Worm (Caenorhabditis elegans) whole organism, early embryonic: Measurements from ENCODE around the gene T05C12.1.
A peak's percentile ranks its signal among the peaks of the same experiment; 100 is the strongest.

Experiments used
- B0310.2 ChIP-seq: sonication (generic microtip); optimal IDR thresholded peaks from 2 replicates; lab custom pipeline; 2016; ENCODE audit warnings: mild to moderate bottlenecking, missing genetic modification characterization, missing compliant biosample characterization
- F13C5.2 ChIP-seq: sonication (generic microtip); optimal IDR thresholded peaks from 2 replicates; lab custom pipeline; 2017; ENCODE audit warnings: mild to moderate bottlenecking, missing genetic modification characterization, inconsistent platforms, missing compliant biosample characterization
- aly-1 ChIP-seq: sonication (generic microtip); optimal IDR thresholded peaks from 2 replicates; lab custom pipeline; 2016; ENCODE audit warnings: missing genetic modification characterization, missing compliant biosample characterization
- ama-1 ChIP-seq: fragments of 150-350 bp; optimal IDR thresholded peaks from 2 replicates; lab custom pipeline; 2014
- ceh-13 ChIP-seq: fragments of 200-800 bp; sonication (Bioruptor generic); optimal IDR thresholded peaks from 2 replicates; lab custom pipeline; 2018; ENCODE audit warnings: mild to moderate bottlenecking, missing genetic modification characterization, missing compliant biosample characterization
- ceh-36 ChIP-seq: sonication (generic microtip); optimal IDR thresholded peaks from 2 replicates; lab custom pipeline; 2016; ENCODE audit warnings: missing genetic modification characterization, inconsistent platforms, missing compliant biosample characterization
- ets-7 ChIP-seq: sonication (generic microtip); optimal IDR thresholded peaks from 2 replicates; lab custom pipeline; 2016; ENCODE audit warnings: missing genotype, missing genetic modification characterization, missing compliant biosample characterization
- flt-1 ChIP-seq: fragments of 200-800 bp; sonication (Bioruptor generic); IDR thresholded peaks from 2 replicates; pipeline ENCODE4 v1.3.6; 2022; ENCODE audit warnings: missing genetic modification characterization, missing compliant biosample characterization
- hmbx-1 ChIP-seq: sonication (generic microtip); optimal IDR thresholded peaks from 2 replicates; lab custom pipeline; 2016; ENCODE audit warnings: mild to moderate bottlenecking, missing genetic modification characterization, missing compliant biosample characterization
- hmg-4 ChIP-seq: fragments of 200-800 bp; sonication (Bioruptor generic); optimal IDR thresholded peaks from 2 replicates; lab custom pipeline; 2018; ENCODE audit warnings: mild to moderate bottlenecking, missing genetic modification characterization, missing compliant biosample characterization
- hnd-1 ChIP-seq: sonication (generic microtip); optimal IDR thresholded peaks from 2 replicates; lab custom pipeline; 2016; ENCODE audit warnings: missing genetic modification characterization, missing compliant biosample characterization
- pes-1 ChIP-seq: fragments of 200-800 bp; sonication (Bioruptor generic); IDR thresholded peaks from 2 replicates; pipeline ENCODE4 v1.3.6; 2022; ENCODE audit warnings: missing genetic modification reagents, missing genetic modification characterization, missing compliant biosample characterization
- scrt-1 ChIP-seq: fragments of 200-800 bp; sonication (Bioruptor generic); IDR thresholded peaks from 2 replicates; pipeline ENCODE4 v1.3.6; 2022; ENCODE audit warnings: missing genetic modification characterization, missing compliant biosample characterization
- sea-1 ChIP-seq: fragments of 200-800 bp; sonication (Bioruptor generic); conservative IDR thresholded peaks from 2 replicates; pipeline ENCODE4 v1.3.6; 2022; ENCODE audit warnings: missing genetic modification characterization, missing compliant biosample characterization
- tbx-11 ChIP-seq: fragments of 200-800 bp; sonication (Bioruptor generic); IDR thresholded peaks from 2 replicates; pipeline ENCODE4 v1.3.6; 2022; ENCODE audit warnings: missing genetic modification characterization, missing compliant biosample characterization
- tbx-37 ChIP-seq: fragments of 200-800 bp; sonication (Bioruptor generic); conservative IDR thresholded peaks from 2 replicates; pipeline ENCODE4 v1.3.6; 2022; ENCODE audit warnings: missing genetic modification reagents, missing genetic modification characterization, missing compliant biosample characterization
- tra-4 ChIP-seq: sonication (generic microtip); optimal IDR thresholded peaks from 2 replicates; lab custom pipeline; 2017; ENCODE audit warnings: missing genetic modification characterization, missing compliant biosample characterization

Gene T05C12.1

DNA sequence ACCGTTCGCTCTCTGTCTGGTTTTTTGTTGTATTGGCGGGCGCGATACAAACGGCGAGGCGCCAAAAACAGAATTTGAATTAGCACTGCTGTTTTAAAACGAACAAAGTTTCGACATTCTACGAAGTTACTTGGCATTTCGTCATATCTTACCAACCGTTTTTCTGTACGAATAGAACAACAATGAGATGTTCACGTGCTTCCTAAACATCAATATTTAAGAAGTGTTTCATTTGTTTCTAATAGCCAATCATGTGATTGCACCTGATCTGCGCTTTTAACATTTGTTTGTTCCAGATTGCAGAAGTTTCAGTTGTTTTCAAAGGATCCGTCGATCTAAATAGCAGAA, 44.5 kb upstream of the T05C12.1 start:
- TF ChIP-seq tra-4 (tag; lab: Kevin White, UChicago) = no peak
- no peak for TF ChIP-seq B0310.2
- TF ChIP-seq scrt-1 = no peak
- TF ChIP-seq tbx-37 (GFP tag; lab: Robert Waterston, UW) = no peak
- no peak for TF ChIP-seq tbx-11 (GFP tag; lab: Robert Waterston, UW)
- peak; percentile 13 for TF ChIP-seq hmg-4 (GFP tag; lab: Kevin White, UChicago)

DNA sequence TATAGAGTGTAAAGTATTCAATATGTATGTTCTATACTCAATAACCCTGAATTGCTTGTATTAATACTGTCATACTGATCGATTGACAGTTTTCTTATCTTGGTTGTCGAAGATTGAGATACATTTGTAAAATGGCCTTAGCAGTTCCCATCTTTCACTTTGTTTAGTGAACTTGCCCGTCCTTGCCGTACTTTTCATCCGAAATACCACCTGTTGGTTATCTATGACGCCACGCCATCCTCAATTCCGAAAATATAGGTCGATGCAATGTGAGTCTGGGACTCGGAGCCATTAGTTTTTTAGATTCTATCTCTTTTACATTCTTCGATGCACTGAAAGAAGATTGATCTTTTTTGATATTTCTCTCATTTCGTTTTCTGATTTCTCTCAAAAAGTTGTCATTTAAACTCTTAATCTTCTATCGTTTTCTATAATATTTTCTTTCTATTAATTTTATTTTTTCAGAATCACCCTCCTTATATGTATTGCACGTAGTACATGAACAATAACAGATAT, 43.9 kb upstream of the T05C12.1 start, which contains the start of gene ulp-4:
Gene ulp-4 (plus strand): TSS at position 466 of the 516 bp plus-strand sequence.
- TF ChIP-seq scrt-1 (no peak), ama-1 (lab: Kevin White, UChicago) (no peak), hmbx-1 (no peak), hmg-4 (GFP tag; lab: Kevin White, UChicago) (no peak)

DNA sequence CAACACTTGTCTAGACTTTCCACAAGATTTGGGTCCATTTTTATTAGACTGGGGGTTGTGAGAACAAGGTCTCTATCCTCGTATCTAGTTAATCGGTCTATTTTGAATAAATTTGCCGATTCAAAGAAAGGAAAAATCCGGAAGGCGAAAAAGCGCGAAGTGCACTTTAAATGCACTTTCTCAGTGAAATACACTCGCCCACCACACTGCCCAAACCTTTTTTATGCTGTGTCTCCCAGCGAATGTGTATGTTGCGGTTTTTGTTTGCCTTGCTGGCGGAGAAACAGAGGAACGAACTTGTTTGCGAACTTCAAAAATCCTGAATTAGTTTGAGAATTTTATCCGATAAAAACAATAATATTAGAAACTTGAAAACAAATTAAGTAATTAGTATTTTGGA, 42.7 kb upstream of the T05C12.1 start:
- TF ChIP-seq tbx-11 (GFP tag; lab: Robert Waterston, UW) = no peak
- TF ChIP-seq tra-4 (tag; lab: Kevin White, UChicago) = no peak
- no peak for TF ChIP-seq ets-7 (tag; lab: Kevin White, UChicago)
- no peak for TF ChIP-seq sea-1 (GFP tag; lab: Robert Waterston, UW)
- no peak for TF ChIP-seq ama-1 (lab: Kevin White, UChicago)
- TF ChIP-seq hmbx-1 = no peak
- TF ChIP-seq scrt-1 = no peak
- no peak for TF ChIP-seq F13C5.2 (tag; lab: Kevin White, UChicago)
- TF ChIP-seq pes-1 (GFP tag; lab: Robert Waterston, UW) = no peak
- no peak for TF ChIP-seq flt-1
- no peak for TF ChIP-seq aly-1 (tag; lab: Kevin White, UChicago)
- TF ChIP-seq B0310.2 = no peak
- no peak for TF ChIP-seq ceh-13 (GFP tag; lab: Kevin White, UChicago)
- TF ChIP-seq hmg-4 (GFP tag; lab: Kevin White, UChicago) = no peak

DNA sequence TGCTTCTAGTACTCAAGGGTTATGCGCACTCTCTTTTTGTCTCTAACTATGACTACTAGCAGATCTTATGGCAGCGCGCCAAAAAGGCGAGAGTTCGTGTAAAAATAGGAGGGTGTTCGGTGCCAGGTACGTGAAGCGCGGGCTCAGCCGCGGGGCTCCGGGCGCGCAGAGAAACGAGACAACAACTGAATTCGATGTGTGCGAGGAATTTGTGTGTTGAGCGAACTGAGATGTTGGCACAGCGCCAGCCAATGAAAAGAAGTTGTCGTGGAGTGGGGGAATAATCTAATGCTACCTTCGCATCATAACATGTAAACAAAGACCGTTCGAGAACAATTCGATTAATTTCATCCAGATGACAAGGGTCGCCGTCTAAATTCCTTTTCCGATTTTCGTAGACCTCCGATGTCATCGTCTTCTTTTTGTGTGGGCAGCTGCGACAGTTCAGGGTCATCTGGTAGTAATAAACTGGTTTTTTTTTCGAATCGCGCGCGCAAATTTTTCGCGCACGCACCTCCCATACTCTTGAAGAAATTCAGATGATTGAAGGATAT, 42.0 kb upstream of the T05C12.1 start:
- TF ChIP-seq hnd-1 (tag; lab: Kevin White, UChicago) (no peak), hmg-4 (GFP tag; lab: Kevin White, UChicago) (no peak), F13C5.2 (tag; lab: Kevin White, UChicago) (no peak), pes-1 (GFP tag; lab: Robert Waterston, UW) (peak; percentile 3; the same call in 1 of the 2 replicates), ama-1 (lab: Kevin White, UChicago) (no peak), scrt-1 (no peak)

DNA sequence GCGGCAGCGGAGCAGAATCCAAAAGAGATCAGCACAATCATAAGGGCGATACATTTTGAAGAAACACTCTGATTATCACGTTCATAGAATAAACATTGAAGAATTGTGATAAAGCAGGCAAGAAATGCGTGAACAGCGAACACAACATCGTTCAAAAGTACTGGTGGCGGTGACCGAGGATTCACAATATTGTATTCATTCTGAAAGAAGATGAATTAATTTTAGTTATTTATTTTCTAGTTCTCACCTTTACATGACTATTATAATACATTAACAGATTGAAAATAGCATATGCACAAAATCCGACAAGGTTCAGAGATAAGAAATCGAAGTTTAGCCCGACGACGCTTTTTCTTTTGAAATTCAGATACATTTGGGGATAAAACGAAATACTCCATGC, 37.5 kb upstream of the T05C12.1 start:
- TF ChIP-seq ceh-13 (GFP tag; lab: Kevin White, UChicago) (no peak), ets-7 (tag; lab: Kevin White, UChicago) (no peak), hnd-1 (tag; lab: Kevin White, UChicago) (no peak), F13C5.2 (tag; lab: Kevin White, UChicago) (no peak), sea-1 (GFP tag; lab: Robert Waterston, UW) (no peak), ceh-36 (tag; lab: Kevin White, UChicago) (no peak), flt-1 (no peak)

DNA sequence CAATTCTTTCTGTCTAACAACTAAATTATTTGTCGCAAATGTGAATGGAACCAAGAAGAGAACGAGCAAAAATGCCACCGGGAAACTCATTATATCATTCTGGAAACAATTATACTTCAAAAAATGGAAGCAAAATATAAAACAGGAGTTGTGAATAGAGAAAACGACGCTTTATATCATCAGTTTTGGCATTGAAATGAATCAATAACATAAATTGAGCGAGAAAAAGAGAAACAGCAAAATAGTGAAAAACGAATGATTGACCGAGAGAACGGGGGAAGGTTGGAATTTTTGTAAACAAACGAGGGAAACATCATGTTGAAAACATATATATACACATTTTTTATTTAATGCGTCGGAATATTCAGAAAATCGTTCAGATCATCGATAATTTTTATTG, 36.7 kb upstream of the T05C12.1 start, which contains the start of gene ctns-1:
Gene ctns-1 (minus strand): TSS at position 101 of the 400 bp plus-strand sequence.
- TF ChIP-seq ets-7 (tag; lab: Kevin White, UChicago) (no peak), hmbx-1 (no peak), hmg-4 (GFP tag; lab: Kevin White, UChicago) (no peak), tbx-37 (GFP tag; lab: Robert Waterston, UW) (no peak), ceh-36 (tag; lab: Kevin White, UChicago) (no peak), tbx-11 (GFP tag; lab: Robert Waterston, UW) (no peak), ama-1 (lab: Kevin White, UChicago) (no peak), ceh-13 (GFP tag; lab: Kevin White, UChicago) (no peak), F13C5.2 (tag; lab: Kevin White, UChicago) (no peak), pes-1 (GFP tag; lab: Robert Waterston, UW) (no peak), B0310.2 (no peak), tra-4 (tag; lab: Kevin White, UChicago) (no peak), hnd-1 (tag; lab: Kevin White, UChicago) (no peak), flt-1 (no peak), scrt-1 (no peak)

DNA sequence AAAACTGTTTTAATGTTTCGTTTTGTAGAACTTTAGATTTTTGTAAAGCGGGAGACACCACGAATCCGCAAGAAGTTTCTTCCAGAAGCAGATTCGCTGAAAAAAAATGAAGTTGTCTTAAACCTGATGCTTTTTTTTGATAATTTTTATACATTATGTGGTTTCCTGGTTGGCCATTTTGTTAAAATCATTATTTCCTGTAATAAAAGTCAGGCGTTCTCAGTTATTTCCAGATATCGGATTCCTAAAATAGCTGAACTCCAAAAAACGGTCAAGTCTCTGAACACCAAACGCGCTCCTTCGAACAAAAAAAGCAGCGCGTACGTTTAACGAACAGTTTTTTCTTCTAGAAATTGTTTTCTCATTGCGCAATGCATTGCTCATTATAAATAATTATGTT, 36.1 kb upstream of the T05C12.1 start:
- TF ChIP-seq sea-1 (GFP tag; lab: Robert Waterston, UW) (no peak), tbx-11 (GFP tag; lab: Robert Waterston, UW) (no peak), ceh-13 (GFP tag; lab: Kevin White, UChicago) (peak; percentile 20), B0310.2 (no peak), hmbx-1 (no peak)

DNA sequence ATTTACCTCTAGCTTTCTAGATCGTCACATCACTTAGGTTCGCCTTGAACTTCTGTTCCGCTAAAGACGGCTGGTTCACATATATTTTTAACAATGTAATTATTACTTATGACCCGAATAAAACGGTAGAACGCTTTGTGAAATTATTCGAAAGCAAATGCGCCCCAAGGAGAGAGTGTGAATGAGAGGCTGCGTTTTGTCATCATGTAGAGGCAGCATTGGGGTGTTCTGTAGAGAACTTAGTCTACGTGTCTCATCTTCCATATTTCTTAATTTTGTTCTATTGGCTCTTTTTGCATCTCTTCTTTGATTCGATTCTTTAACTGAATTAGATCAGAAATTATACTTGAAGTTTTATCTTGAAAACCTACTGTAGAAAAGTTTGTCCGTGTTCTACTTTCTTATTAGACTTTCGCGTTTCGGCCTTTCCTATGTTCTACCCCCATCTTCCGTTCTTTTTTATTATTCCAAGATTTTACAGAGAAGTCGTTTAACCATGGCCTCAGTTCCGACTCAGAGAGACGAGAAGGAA, 35.4 kb upstream of the T05C12.1 start, which contains the start of gene cdc-48.2:
Gene cdc-48.2 (plus strand): TSS at position 482 of the 532 bp plus-strand sequence.
- no peak for TF ChIP-seq pes-1 (GFP tag; lab: Robert Waterston, UW)
- no peak for TF ChIP-seq hnd-1 (tag; lab: Kevin White, UChicago)
